Fruit fly (Drosophila melanogaster) whole organism, embryonic: ENCODE results near the gene CG9948.

Source experiments
- ATbp ChIP-seq: fragments of 200-800 bp; sonication (Bioruptor generic); optimal IDR thresholded peaks from 2 replicates; lab custom pipeline; 2017; ENCODE audit warnings: missing biosample characterization, mild to moderate bottlenecking, missing genetic modification characterization, missing genetic modification reagents
- CG10267 ChIP-seq: fragments of 200-800 bp; sonication (Bioruptor generic); optimal IDR thresholded peaks from 2 replicates; lab custom pipeline; 2018; ENCODE audit warnings: missing biosample characterization, mild to moderate bottlenecking, missing genetic modification characterization, moderate library complexity
- CG10462 ChIP-seq: fragments of 200-800 bp; sonication (Bioruptor generic); optimal IDR thresholded peaks from 2 replicates; lab custom pipeline; 2016; ENCODE audit warnings: missing biosample characterization, missing genetic modification characterization
- CG12942 ChIP-seq: fragments of 200-800 bp; sonication (Bioruptor generic); optimal IDR thresholded peaks from 3 replicates; lab custom pipeline; 2016; ENCODE audit warnings: missing biosample characterization, missing genetic modification characterization
- CG14965 ChIP-seq: fragments of 200-800 bp; sonication (Bioruptor generic); optimal IDR thresholded peaks from 2 replicates; lab custom pipeline; 2016; ENCODE audit warnings: missing biosample characterization, missing genetic modification characterization, borderline replicate concordance
- CG18599 ChIP-seq: fragments of 200-800 bp; sonication (Bioruptor generic); optimal IDR thresholded peaks from 3 replicates; lab custom pipeline; 2017; ENCODE audit warnings: missing biosample characterization, missing genetic modification characterization, mild to moderate bottlenecking, moderate library complexity, missing genetic modification reagents
- CG34224 ChIP-seq: fragments of 200-800 bp; sonication (Bioruptor generic); IDR thresholded peaks from 3 replicates; pipeline ENCODE4 v1.3.6; 2022; ENCODE audit warnings: missing biosample characterization, missing genetic modification characterization; ENCODE audit not compliant: partially characterized antibody
- CG4820 ChIP-seq: fragments of 200-800 bp; sonication (Bioruptor generic); optimal IDR thresholded peaks from 3 replicates; lab custom pipeline; 2016; ENCODE audit warnings: missing biosample characterization, missing genetic modification characterization
- CG5245 ChIP-seq: fragments of 200-800 bp; sonication (Bioruptor generic); optimal IDR thresholded peaks from 3 replicates; lab custom pipeline; 2016; ENCODE audit warnings: missing biosample characterization, missing genetic modification characterization
- CG7745 ChIP-seq: fragments of 200-800 bp; sonication (Bioruptor generic); optimal IDR thresholded peaks from 2 replicates; lab custom pipeline; 2018; ENCODE audit warnings: missing biosample characterization, mild to moderate bottlenecking, missing genetic modification characterization, moderate library complexity
- CG8924 ChIP-seq: fragments of 200-800 bp; optimal IDR thresholded peaks from 3 replicates; lab custom pipeline; 2019; ENCODE audit warnings: missing biosample characterization, mild to moderate bottlenecking, missing genetic modification characterization, moderate library complexity
- CG8944 ChIP-seq: fragments of 200-800 bp; sonication (Bioruptor generic); optimal IDR thresholded peaks from 3 replicates; lab custom pipeline; 2016; ENCODE audit warnings: missing biosample characterization, missing genetic modification characterization
- CG9437 ChIP-seq: fragments of 200-800 bp; sonication (Bioruptor generic); optimal IDR thresholded peaks from 2 replicates; lab custom pipeline; 2018; ENCODE audit warnings: missing biosample characterization, mild to moderate bottlenecking, missing genetic modification characterization
- CG9609 ChIP-seq: fragments of 200-800 bp; sonication (Bioruptor generic); optimal IDR thresholded peaks from 3 replicates; lab custom pipeline; 2016; ENCODE audit warnings: missing biosample characterization, missing genetic modification characterization
- CG9727 ChIP-seq: fragments of 200-800 bp; sonication (Bioruptor generic); optimal IDR thresholded peaks from 3 replicates; lab custom pipeline; 2017; ENCODE audit warnings: missing biosample characterization, mild to moderate bottlenecking, missing genetic modification characterization
- CrebB ChIP-seq: fragments of 200-800 bp; sonication (Bioruptor generic); optimal IDR thresholded peaks from 3 replicates; lab custom pipeline; 2018; ENCODE audit warnings: missing biosample characterization, mild to moderate bottlenecking, missing genetic modification characterization
- D ChIP-seq, 2 experiments: fragments of 200-800 bp in 1 of 2; fragments of >200 bp in 1 of 2; sonication (Bioruptor generic) in 1 of 2; optimal IDR thresholded peaks; 2 replicates in 1 of 2; 3 replicates in 1 of 2; lab custom pipeline; 2017; ENCODE audit warnings: mild to moderate bottlenecking in 1 of 2, missing biosample characterization in 1 of 2, missing genetic modification characterization in 1 of 2, missing genetic modification reagents in 1 of 2
- Dip3 ChIP-seq: fragments of 200-800 bp; sonication (Bioruptor generic); optimal IDR thresholded peaks from 3 replicates; lab custom pipeline; 2016; ENCODE audit warnings: missing biosample characterization, missing genetic modification characterization
- Fer3 ChIP-seq: fragments of 200-800 bp; sonication (Bioruptor generic); optimal IDR thresholded peaks from 2 replicates; lab custom pipeline; 2018; ENCODE audit warnings: missing biosample characterization, mild to moderate bottlenecking, missing genetic modification characterization, moderate library complexity
- HmgZ ChIP-seq: fragments of 200-800 bp; sonication (Bioruptor generic); optimal IDR thresholded peaks from 2 replicates; lab custom pipeline; 2018; ENCODE audit warnings: missing biosample characterization, mild to moderate bottlenecking, missing genetic modification characterization
- Hr3 ChIP-seq: fragments of 200-800 bp; sonication (Bioruptor generic); optimal IDR thresholded peaks from 3 replicates; lab custom pipeline; 2016; ENCODE audit warnings: missing biosample characterization, missing genetic modification characterization
- Hr78 ChIP-seq, 2 experiments: fragments of 200-800 bp in 1 of 2; fragments of >200 bp in 1 of 2; sonication (Bioruptor generic) in 1 of 2; optimal IDR thresholded peaks; 2 replicates each; lab custom pipeline; 2017 to 2019; ENCODE audit warnings: missing biosample characterization in 2 of 2, missing genetic modification characterization in 2 of 2, mild to moderate bottlenecking in 1 of 2, moderate library complexity in 1 of 2
- Lhr ChIP-seq: fragments of 200-800 bp; sonication (Bioruptor generic); optimal IDR thresholded peaks from 3 replicates; lab custom pipeline; 2017; ENCODE audit warnings: mild to moderate bottlenecking, missing biosample characterization, missing genetic modification reagents, missing genetic modification characterization
- Med ChIP-seq: fragments of 200-800 bp; sonication (Bioruptor generic); peaks from one replicate; lab custom pipeline; 2016; ENCODE audit warnings: missing biosample characterization, missing genetic modification characterization, mild to moderate bottlenecking, inconsistent platforms, moderate library complexity
- Sry-δ ChIP-seq: fragments of 200-800 bp; sonication (Bioruptor generic); optimal IDR thresholded peaks from 2 replicates; lab custom pipeline; 2016; ENCODE audit warnings: missing biosample characterization, missing genetic modification characterization
- Stat92E ChIP-seq, 3 experiments: fragments of >200 bp in 2 of 3; fragments of 200-800 bp in 1 of 3; sonication (Bioruptor generic) in 1 of 3; optimal IDR thresholded peaks; 2 replicates each; lab custom pipeline; 2017 to 2019; ENCODE audit warnings: missing biosample characterization in 3 of 3, missing genetic modification characterization in 3 of 3, mild to moderate bottlenecking in 1 of 3, moderate library complexity in 1 of 3
- amos ChIP-seq: fragments of 200-800 bp; sonication (Bioruptor generic); IDR thresholded peaks from 2 replicates; pipeline ENCODE4 v1.3.6; 2022; ENCODE audit warnings: missing biosample characterization, missing genetic modification characterization; ENCODE audit not compliant: partially characterized antibody
- aop ChIP-seq: fragments of 200-800 bp; sonication (Bioruptor generic); IDR thresholded peaks from 2 replicates; pipeline ENCODE4 v1.3.6; 2022; ENCODE audit warnings: missing biosample characterization, missing genetic modification characterization
- cg ChIP-seq: fragments of 200-800 bp; sonication (Bioruptor generic); optimal IDR thresholded peaks from 3 replicates; lab custom pipeline; 2019; ENCODE audit warnings: missing biosample characterization, mild to moderate bottlenecking, missing genetic modification characterization, moderate library complexity
- corto ChIP-seq: fragments of 200-800 bp; sonication (Bioruptor generic); optimal IDR thresholded peaks from 2 replicates; lab custom pipeline; 2016; ENCODE audit warnings: missing biosample characterization, mild to moderate bottlenecking, missing genetic modification characterization, moderate library complexity
- da ChIP-seq: fragments of 200-800 bp; sonication (Bioruptor generic); optimal IDR thresholded peaks from 2 replicates; lab custom pipeline; 2016; ENCODE audit warnings: missing biosample characterization, missing genetic modification characterization
- gce ChIP-seq: fragments of 200-800 bp; sonication (Bioruptor generic); IDR thresholded peaks from 3 replicates; pipeline ENCODE4 v1.3.6; 2022; ENCODE audit warnings: missing biosample characterization, missing genetic modification characterization
- gfzf ChIP-seq: fragments of 200-800 bp; sonication (Bioruptor generic); optimal IDR thresholded peaks from 2 replicates; lab custom pipeline; 2016; ENCODE audit warnings: missing biosample characterization, mild to moderate bottlenecking, missing genetic modification characterization, moderate library complexity
- gro ChIP-seq: fragments of 200-800 bp; sonication (Bioruptor generic); optimal IDR thresholded peaks from 2 replicates; lab custom pipeline; 2016; ENCODE audit warnings: missing biosample characterization, missing genetic modification characterization
- hb ChIP-seq: fragments of 200-800 bp; sonication (Bioruptor generic); IDR thresholded peaks from 3 replicates; pipeline ENCODE4 v1.3.6; 2022; ENCODE audit warnings: missing biosample characterization, missing genetic modification characterization; ENCODE audit not compliant: partially characterized antibody
- ind ChIP-seq: fragments of 200-800 bp; sonication (Bioruptor generic); optimal IDR thresholded peaks from 3 replicates; lab custom pipeline; 2016; ENCODE audit warnings: missing biosample characterization, missing genetic modification characterization
- lola ChIP-seq, 3 experiments: fragments of >200 bp in 2 of 3; fragments of 200-800 bp in 1 of 3; sonication (Bioruptor generic) in 1 of 3; optimal IDR thresholded peaks; 2 replicates each; lab custom pipeline; 2017 to 2019; ENCODE audit warnings: missing biosample characterization in 3 of 3, missing genetic modification characterization in 3 of 3, mild to moderate bottlenecking in 1 of 3, moderate library complexity in 1 of 3
- nau ChIP-seq: fragments of 200-800 bp; sonication (Bioruptor generic); optimal IDR thresholded peaks from 3 replicates; lab custom pipeline; 2017; ENCODE audit warnings: missing biosample characterization, mild to moderate bottlenecking, missing genetic modification characterization, missing genetic modification reagents
- peb ChIP-seq: fragments of 200-800 bp; sonication (Bioruptor generic); IDR thresholded peaks from 2 replicates; pipeline ENCODE4 v1.3.6; 2022; ENCODE audit warnings: missing biosample characterization, missing genetic modification characterization
- pho ChIP-seq: fragments of 200-800 bp; sonication (Bioruptor generic); optimal IDR thresholded peaks from 2 replicates; lab custom pipeline; 2016; ENCODE audit warnings: missing biosample characterization, missing genetic modification characterization
- phol ChIP-seq: fragments of 200-800 bp; sonication (Bioruptor generic); optimal IDR thresholded peaks from 3 replicates; lab custom pipeline; 2018; ENCODE audit warnings: missing biosample characterization, mild to moderate bottlenecking, missing genetic modification characterization, moderate library complexity
- pita ChIP-seq: fragments of 200-800 bp; sonication (Bioruptor generic); optimal IDR thresholded peaks from 2 replicates; lab custom pipeline; 2017; ENCODE audit warnings: missing biosample characterization, mild to moderate bottlenecking, missing genetic modification characterization
- rib ChIP-seq: fragments of 200-800 bp; sonication (Bioruptor generic); IDR thresholded peaks from 2 replicates; pipeline ENCODE4 v1.3.6; 2022; ENCODE audit warnings: missing biosample characterization, missing genetic modification characterization
- sisA ChIP-seq: fragments of 200-800 bp; sonication (Bioruptor generic); IDR thresholded peaks from 2 replicates; pipeline ENCODE4 v1.3.6; 2022; ENCODE audit warnings: missing biosample characterization, missing genetic modification characterization
- slou ChIP-seq: fragments of 200-800 bp; sonication (Bioruptor generic); optimal IDR thresholded peaks from 3 replicates; lab custom pipeline; 2016; ENCODE audit warnings: missing biosample characterization, missing genetic modification characterization
- stwl ChIP-seq: fragments of 200-800 bp; sonication (Bioruptor generic); optimal IDR thresholded peaks from 3 replicates; lab custom pipeline; 2018; ENCODE audit warnings: missing biosample characterization, mild to moderate bottlenecking, missing genetic modification characterization, moderate library complexity
- tin ChIP-seq: fragments of 200-800 bp; sonication (Bioruptor generic); optimal IDR thresholded peaks from 3 replicates; lab custom pipeline; 2016; ENCODE audit warnings: missing biosample characterization, missing genetic modification characterization
- vnd ChIP-seq: fragments of 200-800 bp; sonication (Bioruptor generic); IDR thresholded peaks from 3 replicates; pipeline ENCODE4 v1.3.6; 2022; ENCODE audit warnings: missing biosample characterization, missing genetic modification characterization; ENCODE audit not compliant: partially characterized antibody

Gene CG9948

DNA sequence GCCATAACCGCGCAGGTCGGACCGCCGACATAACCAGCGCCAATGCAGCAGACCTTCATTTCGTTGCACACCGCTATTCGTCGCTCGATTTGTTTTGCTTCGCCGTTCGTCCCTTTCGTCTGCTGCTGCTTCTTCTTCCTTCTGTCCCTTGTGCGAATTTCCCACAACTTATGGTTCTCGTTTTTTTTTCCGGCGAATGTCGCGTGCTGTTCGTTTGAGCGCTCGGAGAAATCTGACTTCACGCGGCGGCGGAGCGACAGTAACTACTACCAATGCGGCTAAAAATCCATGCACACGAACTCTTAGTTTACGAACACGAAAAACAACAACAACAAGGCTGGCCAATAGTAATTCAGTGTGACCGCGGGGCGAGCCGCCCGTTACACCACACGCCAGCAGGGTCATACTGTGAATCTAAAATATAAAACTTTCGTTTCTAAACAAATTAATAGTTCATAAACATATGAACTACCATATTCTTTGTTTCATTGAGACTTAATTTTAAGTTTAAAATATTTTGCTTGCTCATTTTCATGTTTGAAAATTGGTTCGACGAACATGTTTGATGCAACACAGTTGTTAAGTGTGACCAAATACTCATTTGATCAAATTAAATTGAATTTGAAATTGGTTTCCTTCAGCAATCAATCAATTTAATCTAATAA, 8.8 kb downstream of the CG9948 start, which contains the start of gene sgl (continued):
- no peak for TF ChIP-seq aop (GFP tag; lab: Robert Waterston, UW)
- no peak for TF ChIP-seq CG9609 (GFP tag; lab: Kevin White, UChicago)
- TF ChIP-seq da, result no peak
- TF ChIP-seq CG12942 (GFP tag; lab: Kevin White, UChicago), result no peak
- TF ChIP-seq peb (GFP tag; lab: Robert Waterston, UW), result no peak
- no peak for TF ChIP-seq CG4820 (GFP tag; lab: Kevin White, UChicago)
- peak; percentile 58; the same call in 1 of the 2 replicates for TF ChIP-seq amos (GFP tag; lab: Robert Waterston, UW)
- TF ChIP-seq gce (GFP tag; lab: Robert Waterston, UW), result no peak
- TF ChIP-seq vnd, result no peak
- peak; percentile 36 for TF ChIP-seq gro (GFP tag; lab: Kevin White, UChicago)
- TF ChIP-seq stwl (tag; lab: Kevin White, UChicago), result peak; percentile 99
- no peak for TF ChIP-seq CG8944
- TF ChIP-seq CG34224 (GFP tag; lab: Robert Waterston, UW), result peak; percentile 72; the same call in 2 of the 3 replicates
- TF ChIP-seq ind (GFP tag; lab: Kevin White, UChicago), result no peak
- TF ChIP-seq cg, result peak; percentile 83
- peak; percentile 92 for TF ChIP-seq rib (GFP tag; lab: Robert Waterston, UW)
- TF ChIP-seq corto (GFP tag; lab: Kevin White, UChicago), result no peak
- peak; percentile 16 for TF ChIP-seq Dip3 (GFP tag; lab: Kevin White, UChicago)
- no peak for TF ChIP-seq lola (GFP tag; optimal IDR thresholded peaks at IDR 0.05; lab: Kevin White, UChicago)
- TF ChIP-seq tin (GFP tag; lab: Kevin White, UChicago), result no peak
- TF ChIP-seq CG9437 (GFP tag; lab: Kevin White, UChicago), result no peak
- TF ChIP-seq pho (GFP tag; lab: Kevin White, UChicago), result peak; percentile 27
- TF ChIP-seq slou (GFP tag; lab: Kevin White, UChicago), result no peak
- TF ChIP-seq hb, result no peak
- peak; percentile 98 for TF ChIP-seq Lhr (GFP tag; lab: Kevin White, UChicago)
- peak; percentile 91 for TF ChIP-seq Med (GFP tag; lab: Kevin White, UChicago)
- TF ChIP-seq Sry-δ (GFP tag; lab: Kevin White, UChicago), result peak; percentile 13
- no peak for TF ChIP-seq phol
- peak; percentile 75 for TF ChIP-seq D (optimal IDR thresholded peaks at IDR 0.05; lab: Kevin White, UChicago)
- no peak for TF ChIP-seq D (GFP tag; optimal IDR thresholded peaks at IDR 0.05; lab: Kevin White, UChicago)
- TF ChIP-seq ATbp, result peak; percentile 5
- peak; percentile 27 for TF ChIP-seq Fer3 (tag; lab: Kevin White, UChicago)
- peak; percentile 95 for TF ChIP-seq gfzf
- TF ChIP-seq CG10267 (tag; lab: Kevin White, UChicago), result peak; percentile 70
- no peak for TF ChIP-seq Hr3 (GFP tag; lab: Kevin White, UChicago)
- no peak for TF ChIP-seq CG18599 (GFP tag; lab: Kevin White, UChicago)
- no peak for TF ChIP-seq CG14965
- TF ChIP-seq nau (GFP tag; lab: Kevin White, UChicago), result no peak
- TF ChIP-seq HmgZ, result peak; percentile 55
- TF ChIP-seq pita (GFP tag; lab: Kevin White, UChicago), result no peak
- TF ChIP-seq CrebB (tag; lab: Kevin White, UChicago), result peak; percentile 22
- TF ChIP-seq CG10462 (GFP tag; lab: Kevin White, UChicago), result no peak
- no peak for TF ChIP-seq Hr78 (GFP tag; optimal IDR thresholded peaks at IDR 0.05; lab: Kevin White, UChicago)
- no peak for TF ChIP-seq CG7745 (tag; lab: Kevin White, UChicago)
- TF ChIP-seq sisA (GFP tag; lab: Robert Waterston, UW), result no peak
- TF ChIP-seq CG8924 (tag; lab: Kevin White, UChicago), result peak; percentile 36
- TF ChIP-seq CG9727, result no peak
- TF ChIP-seq CG5245 (GFP tag; lab: Kevin White, UChicago), result no peak
- peak in 1 of 3 experiments; percentile 74 for TF ChIP-seq Stat92E (GFP tag; optimal IDR thresholded peaks at IDR 0.05; lab: Kevin White, UChicago)
